Worm (Caenorhabditis elegans): ENCODE measurements around the gene T24C4.5.

DNA sequence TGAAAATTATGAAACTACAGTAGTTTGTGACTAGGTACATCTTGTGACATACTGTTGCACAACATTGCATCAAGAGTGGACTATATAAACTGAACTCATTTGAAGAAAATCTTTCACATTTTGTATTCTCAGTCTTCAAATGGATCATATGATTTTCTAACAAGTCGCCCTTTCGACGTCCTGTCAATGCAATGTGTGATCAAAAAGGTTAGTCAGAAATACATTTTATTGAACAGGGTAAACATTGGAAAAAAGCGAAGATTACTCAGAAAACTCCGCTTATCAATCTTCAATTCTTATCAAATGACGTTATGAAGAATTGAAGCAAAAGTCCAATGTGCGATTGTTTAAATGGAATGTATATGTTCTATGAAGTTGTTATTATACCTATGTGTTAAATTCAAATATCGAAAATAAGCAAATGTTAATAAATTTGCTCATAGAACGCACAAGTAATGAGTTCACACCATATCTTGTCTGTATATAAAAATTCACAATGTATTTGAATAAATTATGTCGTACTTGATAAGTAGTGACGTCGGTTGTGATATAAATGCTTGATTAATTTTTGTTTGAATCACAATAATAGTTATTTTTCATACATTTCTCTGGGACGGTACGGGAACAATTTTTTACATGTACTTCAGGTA lies 46.6 kb downstream of the T24C4.5 start, which contains the start of gene zip-2:
- TF ChIP-seq jun-1 (tag; optimal IDR thresholded peaks at IDR 0.05), result peak; percentile 45
- TF ChIP-seq skn-1 (tag; optimal IDR thresholded peaks at IDR 0.05), result no peak
- no peak for TF ChIP-seq ceh-32 (tag; optimal IDR thresholded peaks at IDR 0.05; ENCODE audit: poor library complexity)
- no peak for TF ChIP-seq fos-1 (tag; optimal IDR thresholded peaks at IDR 0.05)
- no peak for TF ChIP-seq daf-12 (tag; optimal IDR thresholded peaks at IDR 0.05)
